Worm (Caenorhabditis elegans) whole organism, dauer: ENCODE data around the gene hmp-1.

Source experiments
- unc-62 ChIP-seq: sonication (generic microtip); optimal IDR thresholded peaks from 2 replicates; lab custom pipeline; 2017; ENCODE audit warnings: missing biosample characterization, missing genetic modification reagents, missing genetic modification characterization

The hmp-1 gene

DNA sequence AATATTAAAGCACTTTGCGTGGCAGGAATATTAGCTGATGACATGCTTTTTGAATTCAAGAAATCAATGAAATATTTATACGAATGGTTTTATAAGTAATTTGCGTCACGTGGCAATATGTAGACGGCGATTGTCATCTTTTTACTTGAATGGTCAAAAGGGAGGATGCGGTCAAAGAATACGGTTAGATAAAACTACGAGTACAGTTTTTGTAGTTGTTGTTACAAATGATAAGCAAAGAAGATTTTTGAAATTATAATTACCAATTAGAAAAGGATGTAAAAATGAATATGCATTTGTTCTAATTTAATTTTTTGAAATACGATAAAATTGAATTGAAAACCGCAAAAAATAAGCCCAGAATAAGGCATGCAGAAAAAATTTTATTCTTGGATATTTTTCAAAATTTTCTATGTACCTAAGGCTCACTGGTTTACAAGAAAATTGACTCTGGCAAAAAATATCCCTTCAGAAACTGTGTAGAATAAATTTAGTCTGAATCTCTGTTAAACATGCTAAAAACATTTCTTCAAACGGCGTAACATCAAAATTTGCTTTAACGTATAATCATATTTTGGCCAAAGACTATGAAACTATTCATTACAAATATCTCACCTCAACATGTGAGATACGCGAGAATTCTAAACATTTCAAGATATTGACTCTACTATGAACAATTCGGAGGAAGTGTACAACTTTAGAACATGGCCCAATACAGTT, 45.6 kb downstream of the hmp-1 start, which contains the start of the genes sodh-2 and srx-76:
sodh-2 (minus strand) TSS at position 101 of the 720 bp plus-strand sequence.
srx-76 (plus strand) TSS at position 670 of the 720 bp plus-strand sequence.
- no peak for TF ChIP-seq unc-62 (GFP tag; lab: Kevin White, UChicago)

DNA sequence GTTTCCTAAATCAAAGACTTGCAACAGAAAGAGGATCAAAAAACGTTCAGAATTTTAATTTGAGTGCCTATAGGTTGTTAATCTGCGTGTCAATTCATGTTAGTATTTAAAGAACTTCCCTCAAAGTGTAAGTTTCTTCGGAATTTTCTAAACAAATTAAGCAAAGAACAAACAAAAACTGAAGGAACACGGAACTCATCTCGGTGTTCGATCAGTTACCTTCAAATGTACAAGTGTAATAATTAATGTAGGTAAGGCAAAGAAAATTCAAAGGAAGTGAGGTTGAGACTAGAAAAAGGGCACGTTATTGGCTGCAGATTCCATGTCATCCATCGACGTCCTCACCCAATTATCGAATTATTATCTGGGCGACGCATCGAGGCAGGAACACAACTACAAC, 48.3 kb downstream of the hmp-1 start, which contains the start of gene K12G11.6:
K12G11.6 (plus strand) TSS at position 357 of the 400 bp plus-strand sequence.
- no peak for TF ChIP-seq unc-62 (GFP tag; lab: Kevin White, UChicago)

DNA sequence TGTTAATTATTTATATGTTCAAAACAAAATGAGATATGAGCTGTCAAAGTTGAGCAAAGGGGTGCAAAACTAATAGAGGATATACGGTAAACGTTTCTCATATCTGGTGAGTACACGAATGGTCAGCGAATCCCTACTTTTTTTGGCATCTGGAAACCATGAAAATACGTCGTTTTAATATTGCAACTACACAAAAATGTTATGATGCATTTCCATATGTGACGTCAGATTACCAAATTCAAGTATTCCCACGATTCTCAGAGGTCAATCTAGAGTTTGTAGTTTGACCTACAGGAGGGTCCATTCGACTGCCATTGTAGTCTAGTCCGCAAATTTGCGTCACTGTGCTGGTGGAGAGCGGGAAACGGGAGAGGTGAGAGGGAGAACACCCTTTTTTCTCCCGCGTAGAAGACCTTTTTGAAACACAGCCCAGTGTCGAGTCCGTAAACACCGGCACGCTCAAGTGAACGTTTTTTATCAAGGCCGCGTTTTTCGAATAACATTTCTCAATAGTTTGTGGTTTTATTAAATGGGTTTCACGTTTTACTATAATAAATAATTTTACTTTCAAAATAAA, 50.7 kb downstream of the hmp-1 start:
- no peak for TF ChIP-seq unc-62 (GFP tag; lab: Kevin White, UChicago)

DNA sequence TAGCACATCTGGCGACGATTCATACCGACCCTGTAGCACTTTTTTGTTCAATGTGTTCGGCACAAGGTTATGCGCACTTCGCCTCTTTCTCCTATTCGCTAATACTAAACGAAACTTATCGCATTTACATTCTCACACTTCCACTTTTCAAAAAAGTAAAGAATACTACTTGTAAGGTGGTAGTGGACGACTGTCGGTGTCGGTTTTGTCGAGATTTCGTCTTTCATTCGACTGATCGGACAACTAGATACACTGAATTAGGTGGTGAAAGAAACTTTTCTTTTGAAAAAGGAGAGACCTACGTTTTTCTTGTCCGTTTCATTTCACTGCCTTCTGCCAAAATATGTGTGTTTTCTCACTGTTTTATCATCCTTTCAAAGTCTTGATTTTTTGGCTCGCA, 51.9 kb downstream of the hmp-1 start:
- TF ChIP-seq unc-62 (GFP tag; lab: Kevin White, UChicago) = no peak

DNA sequence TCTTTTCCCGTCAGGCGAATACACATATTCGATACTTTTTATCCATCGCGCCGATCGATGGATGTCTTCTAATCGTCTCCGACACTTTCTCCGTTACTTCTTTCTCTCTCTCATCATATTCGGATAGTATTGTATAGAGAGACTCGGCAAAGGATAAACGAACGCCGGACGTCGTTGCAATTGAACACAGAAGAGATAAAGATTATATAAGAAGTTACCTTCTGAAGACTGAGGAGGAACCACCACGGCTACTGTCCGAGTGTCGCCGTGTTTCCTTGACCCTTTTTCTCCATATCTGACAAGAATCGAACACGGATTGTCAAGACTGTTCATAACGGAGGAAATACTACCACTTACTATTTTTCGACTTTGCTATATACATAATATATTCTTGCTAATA, 53.5 kb downstream of the hmp-1 start, which contains the start of gene sma-1:
sma-1 (plus strand) TSS at position 301 of the 400 bp plus-strand sequence.
- TF ChIP-seq unc-62 (GFP tag; lab: Kevin White, UChicago) = no peak

DNA sequence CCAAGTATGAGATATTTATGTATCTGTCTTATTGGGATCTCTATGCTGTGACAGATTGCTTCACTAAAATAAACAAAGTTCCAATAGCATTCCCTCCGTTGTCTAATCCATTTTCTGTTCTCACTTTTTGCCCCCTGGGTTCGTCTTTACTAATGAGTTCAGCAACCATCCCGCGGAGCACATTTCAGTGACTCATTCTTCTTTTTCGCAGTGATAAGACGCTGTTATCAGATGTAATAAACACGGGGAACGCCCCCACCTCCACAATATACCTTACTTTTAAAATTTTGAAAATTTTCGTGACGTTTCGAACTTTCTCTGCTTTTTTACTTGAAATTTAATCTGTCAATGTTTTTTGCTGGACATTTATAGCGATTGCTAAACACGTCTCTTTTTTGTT, 54.5 kb downstream of the hmp-1 start:
- no peak for TF ChIP-seq unc-62 (GFP tag; lab: Kevin White, UChicago)

DNA sequence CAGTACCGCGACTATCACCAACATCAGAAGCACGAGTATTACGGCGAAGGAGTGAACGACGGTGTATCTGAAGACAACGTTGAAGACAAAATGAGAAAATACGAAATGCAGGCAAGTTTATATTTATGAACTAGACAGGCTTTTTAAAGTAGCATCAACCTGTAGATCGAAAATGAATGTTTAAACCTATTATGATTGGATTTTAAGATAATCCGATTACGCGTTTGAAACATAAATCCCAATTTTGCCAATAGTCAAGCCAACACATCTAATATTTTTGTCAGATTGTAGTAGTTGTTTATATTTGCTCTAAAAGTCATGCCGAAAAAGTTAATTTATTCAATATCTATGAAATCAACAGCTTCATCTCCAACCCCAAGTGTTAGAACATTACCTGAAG, 55.6 kb downstream of the hmp-1 start:
- TF ChIP-seq unc-62 (GFP tag; lab: Kevin White, UChicago) = no peak
